Worm (Caenorhabditis elegans): ENCODE data around the gene lips-13.

Gene lips-13

DNA sequence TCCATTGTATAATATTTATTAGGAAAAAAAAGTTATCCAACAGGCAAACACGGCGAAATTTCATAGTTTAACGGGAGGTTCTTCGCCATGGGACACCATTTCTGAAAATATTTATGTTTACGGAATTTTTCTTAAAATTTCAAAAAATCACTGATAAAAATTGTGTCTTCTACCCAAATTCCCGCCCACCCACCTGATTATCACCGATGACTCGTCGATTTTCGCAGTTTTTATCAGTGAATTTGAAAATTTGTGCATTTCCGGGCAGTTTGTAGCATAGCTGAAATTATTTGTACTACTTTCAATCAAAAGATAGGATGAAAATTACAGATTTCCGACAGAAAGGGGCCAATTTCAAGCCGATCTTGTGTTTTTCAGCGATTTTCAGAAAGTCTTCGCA, 16.4 kb downstream of the lips-13 start (continued):
- TF ChIP-seq dmd-8 (GFP tag; IDR thresholded peaks at IDR 0.05) (no peak), rbr-2 (tag; optimal IDR thresholded peaks at IDR 0.05) (no peak), Y48G9A.11 (GFP tag; IDR thresholded peaks at IDR 0.05) (no peak), nhr-11 (tag; optimal IDR thresholded peaks at IDR 0.05) (no peak), ztf-7 (tag; optimal IDR thresholded peaks at IDR 0.05) (no peak), F37D6.2 (tag; optimal IDR thresholded peaks at IDR 0.05) (no peak), saeg-2 (GFP tag; IDR thresholded peaks at IDR 0.05) (no peak), aha-1 (tag) (no peak), dmd-6 (GFP tag; IDR thresholded peaks at IDR 0.05) (peak; percentile 79)

- TF ChIP-seq ztf-7 (tag; optimal IDR thresholded peaks at IDR 0.05), result no peak
- TF ChIP-seq spr-3 (GFP tag; optimal IDR thresholded peaks at IDR 0.05), result no peak
- no peak for TF ChIP-seq aha-1 (tag)
- TF ChIP-seq dmd-9 (GFP tag; IDR thresholded peaks at IDR 0.05), result no peak
- no peak for TF ChIP-seq ceh-32 (tag; optimal IDR thresholded peaks at IDR 0.05; ENCODE audit: poor library complexity)
- no peak for TF ChIP-seq mxl-3 (GFP tag; optimal IDR thresholded peaks at IDR 0.05)
- no peak for TF ChIP-seq zip-2 (tag; optimal IDR thresholded peaks at IDR 0.05)
- no peak for TF ChIP-seq madf-5 (GFP tag; IDR thresholded peaks at IDR 0.05)
- no peak for TF ChIP-seq duxl-1 (tag; optimal IDR thresholded peaks at IDR 0.05; ENCODE audit: poor library complexity)
- no peak for TF ChIP-seq D1046.2 (GFP tag; IDR thresholded peaks at IDR 0.05)
- no peak for TF ChIP-seq fos-1 (tag; optimal IDR thresholded peaks at IDR 0.05)
- no peak for TF ChIP-seq nhr-111 (GFP tag; optimal IDR thresholded peaks at IDR 0.05)
- no peak for TF ChIP-seq spr-1 (tag; optimal IDR thresholded peaks at IDR 0.05)
- TF ChIP-seq Y105C5A.15 (GFP tag; IDR thresholded peaks at IDR 0.05), result no peak
- TF ChIP-seq daf-19 (GFP tag; conservative IDR thresholded peaks at IDR 0.05), result no peak
- TF ChIP-seq mdl-1 (tag; optimal IDR thresholded peaks at IDR 0.05), result no peak
- TF ChIP-seq aly-2 (tag; optimal IDR thresholded peaks at IDR 0.05), result no peak
- TF ChIP-seq dpl-1 (GFP tag; optimal IDR thresholded peaks at IDR 0.05), result no peak
- TF ChIP-seq T26A8.4 (GFP tag; IDR thresholded peaks at IDR 0.05), result no peak
These were observed 17.1 kb downstream of the lips-13 start, which contains the start of gene pho-14 for ce11 chrII:1100719-1101118. pho-14 (minus strand) TSS chrII:1100819.

- TF ChIP-seq mxl-2 (GFP tag; conservative IDR thresholded peaks at IDR 0.05) (no peak), ceh-20 (GFP tag; IDR thresholded peaks at IDR 0.05) (no peak), F49E8.2 (tag; optimal IDR thresholded peaks at IDR 0.05; ENCODE audit: borderline replicate concordance) (no peak), ctbp-1 (GFP tag; IDR thresholded peaks at IDR 0.05) (no peak)
These were observed 26.1 kb downstream of the lips-13 start, which contains the start of gene snf-3 for ce11 chrII:1091706-1092105. snf-3 (plus strand) TSS chrII:1092006.

- TF ChIP-seq nhr-28 (tag; optimal IDR thresholded peaks at IDR 0.05) (peak; percentile 41), F44E2.7 (GFP tag; IDR thresholded peaks at IDR 0.05) (no peak)
These were observed 27.1 kb downstream of the lips-13 start for ce11 chrII:1090743-1091142.

DNA sequence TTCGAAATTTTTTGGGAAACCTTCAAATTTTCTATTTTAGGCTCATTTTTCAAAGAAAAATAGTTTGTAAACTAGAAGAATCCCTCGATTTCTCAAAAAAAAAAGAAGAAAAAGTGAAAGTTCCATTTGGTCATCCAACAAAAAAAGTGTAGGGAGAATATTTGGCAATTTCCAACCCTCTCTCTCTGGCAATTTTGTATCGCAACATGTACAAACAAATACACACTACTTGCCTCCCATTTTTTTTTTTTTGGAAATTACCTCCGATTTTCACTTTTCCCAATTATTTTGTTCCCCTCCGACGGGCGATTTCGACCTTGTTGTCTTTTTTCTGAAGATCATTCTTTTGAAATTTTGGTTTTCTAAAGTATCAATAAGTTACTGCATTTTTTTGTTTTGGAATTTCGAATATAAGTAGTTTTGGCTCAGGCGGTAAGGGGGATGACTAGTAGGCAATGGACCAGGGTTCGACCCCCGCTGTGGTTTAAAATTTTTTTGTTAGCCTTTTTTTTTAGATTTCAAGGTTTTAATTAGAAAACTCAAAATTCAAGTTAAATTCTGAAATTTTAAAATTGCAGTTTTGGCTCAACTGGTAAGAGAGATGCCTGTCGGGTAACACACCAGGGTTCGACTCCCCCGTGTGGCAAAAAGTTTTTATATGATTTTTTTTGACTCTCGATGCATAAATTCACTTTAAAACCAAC, 29.2 kb downstream of the lips-13 start:
- TF ChIP-seq ZK337.2 (GFP tag; IDR thresholded peaks at IDR 0.05), result no peak
- TF ChIP-seq lin-38 (GFP tag; IDR thresholded peaks at IDR 0.05), result 0 out of 2 replicates have a peak, but pooled peaks have one; percentile 25
- TF ChIP-seq jun-1 (tag; optimal IDR thresholded peaks at IDR 0.05), result no peak

Measured in whole organism, L4 larva.